Fruit fly (Drosophila melanogaster): Measurements from ENCODE around the gene Eip63F-1.

DNA sequence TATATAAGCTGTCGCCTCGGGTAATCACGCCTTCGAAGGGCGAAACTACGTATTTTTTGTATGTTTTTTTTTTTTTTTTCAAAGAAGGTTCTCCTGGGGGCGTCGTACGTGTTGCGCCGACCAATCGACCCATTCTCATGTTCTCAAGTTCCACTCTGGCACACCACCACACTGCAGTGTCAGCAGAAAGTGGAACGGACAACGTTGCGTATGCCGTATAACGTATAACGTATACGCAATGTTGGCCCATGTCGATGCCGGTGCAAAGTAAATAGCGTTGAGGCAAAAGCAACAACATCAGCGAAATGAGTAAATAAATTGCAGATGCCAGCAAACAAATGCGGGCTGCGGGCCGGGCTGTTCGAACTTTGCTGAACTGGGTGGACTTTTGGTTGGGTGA, 23.3 kb downstream of the Eip63F-1 start:
- TF ChIP-seq CG8478 (optimal IDR thresholded peaks at IDR 0.05) = no peak
- no peak for TF ChIP-seq psq (optimal IDR thresholded peaks at IDR 0.05)
- TF ChIP-seq usp (GFP tag; optimal IDR thresholded peaks at IDR 0.05) = no peak
- no peak for TF ChIP-seq pan (optimal IDR thresholded peaks at IDR 0.05)

All from whole organism.